Worm (Caenorhabditis elegans): ENCODE results near the gene gldi-11.

DNA sequence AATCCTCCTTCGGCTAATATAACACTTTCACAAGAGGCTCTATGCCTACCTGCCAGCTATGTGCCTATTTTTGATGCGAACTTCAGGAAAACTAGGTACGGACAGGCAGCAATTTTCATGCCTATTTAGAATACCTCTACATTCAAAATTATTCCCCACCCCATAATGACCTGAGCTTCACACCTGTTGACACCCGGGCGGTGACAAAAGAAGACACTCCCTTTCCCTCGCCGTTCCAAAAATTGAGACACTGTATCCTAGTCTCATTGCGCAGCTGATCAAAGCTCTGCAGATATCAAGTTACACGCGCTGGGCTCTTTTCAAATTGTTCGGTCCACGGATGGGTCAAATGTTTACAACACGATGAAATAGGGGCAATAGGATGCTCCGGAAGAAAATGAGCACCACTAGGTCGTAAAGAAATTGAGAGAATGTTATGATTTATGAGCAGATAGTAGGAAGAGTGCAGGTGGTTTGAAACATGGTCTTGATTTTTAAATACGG lies 28.9 kb upstream of the gldi-11 start:
- TF ChIP-seq elt-1 (tag; optimal IDR thresholded peaks at IDR 0.05): no peak
- no peak for TF ChIP-seq lin-15B (tag; optimal IDR thresholded peaks at IDR 0.05)
- TF ChIP-seq nhr-237 (tag; optimal IDR thresholded peaks at IDR 0.05): no peak
- TF ChIP-seq snpc-4 (tag; optimal IDR thresholded peaks at IDR 0.05): no peak
- no peak for TF ChIP-seq nhr-43 (tag; optimal IDR thresholded peaks at IDR 0.05; ENCODE audit: poor library complexity, severe bottlenecking)
- TF ChIP-seq egl-27 (tag; optimal IDR thresholded peaks at IDR 0.05): no peak
- no peak for TF ChIP-seq lin-39 (tag; optimal IDR thresholded peaks at IDR 0.05)
- no peak for TF ChIP-seq nhr-76 (tag; optimal IDR thresholded peaks at IDR 0.05)
- TF ChIP-seq nhr-67 (tag; optimal IDR thresholded peaks at IDR 0.05): no peak
- no peak for TF ChIP-seq skn-1 (tag; optimal IDR thresholded peaks at IDR 0.05)
- TF ChIP-seq unc-39 (tag; optimal IDR thresholded peaks at IDR 0.05): no peak
- no peak for TF ChIP-seq ceh-28 (tag; optimal IDR thresholded peaks at IDR 0.05)
